Worm (Caenorhabditis elegans) whole organism, young adult: ENCODE results near the gene F54D10.7.

ENCODE experiments used
- B0035.1 ChIP-seq: sonication (generic microtip); optimal IDR thresholded peaks from 2 replicates; lab custom pipeline; 2016; ENCODE audit warnings: missing genetic modification characterization, mild to moderate bottlenecking, missing compliant biosample characterization, missing genotype, missing genetic modification reagents
- F57C9.4 ChIP-seq: sonication (generic microtip); optimal IDR thresholded peaks from 2 replicates; lab custom pipeline; 2017; ENCODE audit warnings: mild to moderate bottlenecking, missing genetic modification characterization, missing compliant biosample characterization
- Y53G8AR.9 ChIP-seq: fragments of 200-800 bp; sonication (Bioruptor generic); conservative IDR thresholded peaks from 2 replicates; pipeline ENCODE4 v1.3.6; 2022; ENCODE audit warnings: missing genetic modification reagents, missing genetic modification characterization, missing compliant biosample characterization
- Y67H2A.10 ChIP-seq: fragments of 200-800 bp; sonication (Bioruptor generic); conservative IDR thresholded peaks from 2 replicates; pipeline ENCODE4 v1.3.6; 2022; ENCODE audit warnings: missing genetic modification reagents, missing genetic modification characterization, missing compliant biosample characterization
- ZK185.1 ChIP-seq: sonication (generic microtip); optimal IDR thresholded peaks from 2 replicates; lab custom pipeline; 2016; ENCODE audit warnings: mild to moderate bottlenecking, missing genetic modification characterization, missing compliant biosample characterization; ENCODE audit not compliant: poor library complexity, severe bottlenecking
- ama-1 ChIP-seq, 3 experiments: fragments of 150-350 bp in 1 of 3; sonication (generic microtip) in 2 of 3; optimal IDR thresholded peaks; 2 replicates each; lab custom pipeline; 2014 to 2018; ENCODE audit warnings: missing biosample characterization in 2 of 3, missing genetic modification characterization in 2 of 3, missing genetic modification reagents in 2 of 3
- efl-1 ChIP-seq: fragments of 150-350 bp; optimal IDR thresholded peaks from 2 replicates; lab custom pipeline; 2014; ENCODE audit warnings: missing biosample characterization, missing genetic modification reagents, missing genetic modification characterization
- gei-17 ChIP-seq: fragments of 200-800 bp; sonication (Bioruptor generic); optimal IDR thresholded peaks from 2 replicates; lab custom pipeline; 2018; ENCODE audit warnings: mild to moderate bottlenecking, missing genetic modification characterization, missing compliant biosample characterization
- nfya-1 ChIP-seq: sonication (generic microtip); optimal IDR thresholded peaks from 2 replicates; lab custom pipeline; 2017; ENCODE audit warnings: antibody characterized with exemption, missing compliant biosample characterization, missing genetic modification characterization, borderline replicate concordance; ENCODE audit not compliant: insufficient read depth
- nfya-2 ChIP-seq: fragments of 200-800 bp; sonication (Bioruptor generic); IDR thresholded peaks from 2 replicates; pipeline ENCODE4 v1.3.6; 2022; ENCODE audit warnings: missing genetic modification reagents, missing genetic modification characterization, missing compliant biosample characterization
- pha-4 ChIP-seq: fragments of 150-350 bp; sonication (generic microtip); optimal IDR thresholded peaks from 2 replicates; lab custom pipeline; 2014; ENCODE audit warnings: missing biosample characterization, missing genetic modification reagents, missing genetic modification characterization
- unc-62 ChIP-seq: fragments of 150-350 bp; optimal IDR thresholded peaks from 2 replicates; lab custom pipeline; 2014; ENCODE audit warnings: missing biosample characterization, missing genetic modification reagents, missing genetic modification characterization
- ztf-22 ChIP-seq: fragments of 200-800 bp; sonication (Bioruptor generic); optimal IDR thresholded peaks from 2 replicates; lab custom pipeline; 2018; ENCODE audit warnings: mild to moderate bottlenecking, missing genetic modification characterization, moderate library complexity, missing compliant biosample characterization
- ztf-28 ChIP-seq: fragments of 200-800 bp; sonication (Bioruptor generic); IDR thresholded peaks from 2 replicates; pipeline ENCODE4 v1.3.6; 2022; ENCODE audit warnings: missing genetic modification reagents, missing genetic modification characterization, missing compliant biosample characterization

DNA sequence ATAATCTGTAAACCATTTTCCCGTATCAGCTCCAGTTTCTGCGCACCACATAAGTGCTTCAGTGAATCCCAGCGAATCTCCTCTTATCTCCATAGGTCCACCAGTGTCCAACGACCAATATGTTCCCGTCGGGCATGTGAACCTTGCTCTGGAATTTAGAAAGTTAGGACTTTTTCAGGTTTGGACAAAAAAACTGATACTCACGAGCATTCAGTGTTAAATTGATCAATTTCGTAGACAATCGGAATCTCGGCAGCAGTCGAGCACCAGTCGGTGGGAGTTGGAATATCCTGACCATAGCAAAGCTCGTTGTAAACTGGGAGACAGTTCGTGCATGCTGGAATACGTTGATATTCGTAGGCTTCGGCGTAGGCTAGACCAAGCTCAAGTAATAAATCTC is 8.5 kb upstream of the F54D10.7 start:
- no peak for TF ChIP-seq ztf-22
- no peak for TF ChIP-seq ZK185.1
- TF ChIP-seq F57C9.4, result no peak
- no peak for TF ChIP-seq Y53G8AR.9
- no peak for TF ChIP-seq efl-1
- no peak for TF ChIP-seq nfya-1 (tag; lab: Kevin White, UChicago)
- no peak for TF ChIP-seq B0035.1 (tag; lab: Kevin White, UChicago)
- TF ChIP-seq nfya-2 (GFP tag; lab: Robert Waterston, UW), result no peak
- no peak for TF ChIP-seq gei-17 (GFP tag; lab: Kevin White, UChicago)
- TF ChIP-seq unc-62 (GFP tag; lab: Kevin White, UChicago), result no peak
- TF ChIP-seq ama-1 (optimal IDR thresholded peaks at IDR 0.05; lab: Kevin White, UChicago), result no peak
- no peak for TF ChIP-seq ama-1 (GFP tag; optimal IDR thresholded peaks at IDR 0.05; lab: Kevin White, UChicago)
- TF ChIP-seq pha-4 (tag; lab: Kevin White, UChicago), result no peak
- no peak for TF ChIP-seq ztf-28 (GFP tag; lab: Robert Waterston, UW)
- TF ChIP-seq Y67H2A.10, result no peak
